Fruit fly (Drosophila melanogaster) whole organism, wandering third instar larva: ENCODE results near the gene Pi4KIIalpha.

ENCODE experiments used
- Abd-B ChIP-seq: fragments of >200 bp; optimal IDR thresholded peaks from 2 replicates; lab custom pipeline; 2017; ENCODE audit warnings: missing biosample characterization, missing genetic modification characterization
- CG32264 ChIP-seq: fragments of 200-800 bp; sonication (Bioruptor generic); optimal IDR thresholded peaks from 2 replicates; lab custom pipeline; 2016; ENCODE audit warnings: missing biosample characterization, missing genetic modification characterization
- CG9705 ChIP-seq: fragments of 200-800 bp; sonication (Bioruptor generic); optimal IDR thresholded peaks from 2 replicates; lab custom pipeline; 2018; ENCODE audit warnings: missing biosample characterization, mild to moderate bottlenecking, missing genetic modification characterization
- CrebA ChIP-seq: fragments of 200-800 bp; sonication (Bioruptor generic); optimal IDR thresholded peaks from 2 replicates; lab custom pipeline; 2016; ENCODE audit warnings: missing biosample characterization, mild to moderate bottlenecking, missing genetic modification characterization, borderline replicate concordance
- Dif ChIP-seq: fragments of 200-275, 200-300 bp; sonication (Bioruptor generic); optimal IDR thresholded peaks from 2 replicates; lab custom pipeline; 2018; ENCODE audit warnings: missing biosample characterization, missing genetic modification characterization; ENCODE audit not compliant: partially characterized antibody
- GATAd ChIP-seq: sonication (Bioruptor generic); optimal IDR thresholded peaks from 2 replicates; lab custom pipeline; 2016; ENCODE audit warnings: missing biosample characterization, missing genetic modification characterization
- HLH106 ChIP-seq: fragments of 200-800 bp; optimal IDR thresholded peaks from 3 replicates; lab custom pipeline; 2019; ENCODE audit warnings: missing biosample characterization, mild to moderate bottlenecking, missing genetic modification characterization, moderate library complexity
- Hnf4 ChIP-seq: fragments of 200-800 bp; sonication (Bioruptor generic); optimal IDR thresholded peaks from 2 replicates; lab custom pipeline; 2016; ENCODE audit warnings: missing biosample characterization, mild to moderate bottlenecking, missing genetic modification characterization
- Hr78 ChIP-seq: fragments of >200 bp; optimal IDR thresholded peaks from 2 replicates; lab custom pipeline; 2017; ENCODE audit warnings: missing biosample characterization, missing genetic modification characterization
- Hr83 ChIP-seq: fragments of 200-300 bp; sonication (Bioruptor generic); optimal IDR thresholded peaks from 2 replicates; lab custom pipeline; 2016; ENCODE audit warnings: missing biosample characterization, mild to moderate bottlenecking, missing genetic modification characterization, moderate library complexity; ENCODE audit not compliant: poor library complexity, severe bottlenecking
- Jra ChIP-seq: sonication (Bioruptor generic); optimal IDR thresholded peaks from 2 replicates; lab custom pipeline; 2016; ENCODE audit warnings: missing biosample characterization, missing genetic modification characterization
- Mio ChIP-seq: sonication (Bioruptor generic); optimal IDR thresholded peaks from 2 replicates; lab custom pipeline; 2016; ENCODE audit warnings: missing biosample characterization, missing genetic modification characterization
- Myc ChIP-seq: fragments of >200 bp; optimal IDR thresholded peaks from 2 replicates; lab custom pipeline; 2017
- N ChIP-seq: fragments of >200 bp; optimal IDR thresholded peaks from 2 replicates; lab custom pipeline; 2018; ENCODE audit warnings: missing biosample characterization, missing external identifiers, missing genetic modification characterization
- OdsH ChIP-seq: fragments of 200-800 bp; sonication (Bioruptor generic); optimal IDR thresholded peaks from 2 replicates; lab custom pipeline; 2016; ENCODE audit warnings: missing biosample characterization, mild to moderate bottlenecking, missing genetic modification characterization
- Rel ChIP-seq, 2 experiments: fragments of 200-800 bp; sonication (Bioruptor generic) in 1 of 2; optimal IDR thresholded peaks; 2 replicates in 1 of 2; 3 replicates in 1 of 2; lab custom pipeline; 2016 to 2019; ENCODE audit warnings: mild to moderate bottlenecking in 2 of 2, missing biosample characterization in 2 of 2, missing genetic modification characterization in 2 of 2, moderate library complexity in 1 of 2
- Sp1 ChIP-seq: fragments of 200-800 bp; sonication (Bioruptor generic); optimal IDR thresholded peaks from 3 replicates; lab custom pipeline; 2019; ENCODE audit warnings: missing biosample characterization, mild to moderate bottlenecking, missing genetic modification characterization, moderate library complexity
- Vsx2 ChIP-seq: fragments of 200-300, 225-300 bp; sonication (Bioruptor generic); optimal IDR thresholded peaks from 2 replicates; lab custom pipeline; 2018; ENCODE audit warnings: missing biosample characterization, missing genetic modification characterization; ENCODE audit not compliant: partially characterized antibody
- br ChIP-seq: fragments of 200-800 bp; sonication (Bioruptor generic); optimal IDR thresholded peaks from 2 replicates; lab custom pipeline; 2016; ENCODE audit warnings: missing biosample characterization, missing genetic modification characterization
- brk ChIP-seq: fragments of 200-800 bp; sonication (Bioruptor generic); optimal IDR thresholded peaks from 2 replicates; lab custom pipeline; 2016; ENCODE audit warnings: missing biosample characterization, mild to moderate bottlenecking, missing genetic modification characterization
- dl ChIP-seq, 2 experiments: fragments of 175-275, 200-275 bp in 1 of 2; fragments of 200-275 bp in 1 of 2; sonication (Bioruptor generic); optimal IDR thresholded peaks; lab custom pipeline; 2018; ENCODE audit warnings: mild to moderate bottlenecking in 2 of 2, missing biosample characterization in 2 of 2, missing genetic modification characterization in 2 of 2, moderate library complexity in 2 of 2; ENCODE audit not compliant: partially characterized antibody in 2 of 2, insufficient read depth in 1 of 2
- dmrt93B ChIP-seq: fragments of 200-800 bp; sonication (Bioruptor generic); optimal IDR thresholded peaks from 2 replicates; lab custom pipeline; 2018; ENCODE audit warnings: missing biosample characterization, mild to moderate bottlenecking, missing genetic modification characterization
- dsf ChIP-seq: sonication (Bioruptor generic); optimal IDR thresholded peaks from 2 replicates; lab custom pipeline; 2016; ENCODE audit warnings: missing biosample characterization, missing genetic modification characterization, borderline replicate concordance
- foxo ChIP-seq, 2 experiments: fragments of 200-800 bp; sonication (Bioruptor generic); optimal IDR thresholded peaks; 2 replicates in 1 of 2; 3 replicates in 1 of 2; lab custom pipeline; 2016 to 2017; ENCODE audit warnings: missing biosample characterization in 2 of 2, missing genetic modification characterization in 2 of 2
- fru ChIP-seq: fragments of 200-800 bp; sonication (Bioruptor generic); optimal IDR thresholded peaks from 3 replicates; lab custom pipeline; 2016; ENCODE audit warnings: missing biosample characterization, mild to moderate bottlenecking, missing genetic modification characterization
- h ChIP-seq: fragments of 200-800 bp; sonication (Bioruptor generic); optimal IDR thresholded peaks from 3 replicates; lab custom pipeline; 2016; ENCODE audit warnings: missing biosample characterization, mild to moderate bottlenecking, missing genetic modification characterization
- lola ChIP-seq: fragments of >200 bp; optimal IDR thresholded peaks from 2 replicates; lab custom pipeline; 2017; ENCODE audit warnings: missing biosample characterization, missing genetic modification characterization
- psq ChIP-seq: fragments of 200-800 bp; sonication (Bioruptor generic); optimal IDR thresholded peaks from 3 replicates; lab custom pipeline; 2017; ENCODE audit warnings: missing biosample characterization, mild to moderate bottlenecking, missing genetic modification characterization, moderate library complexity
- rgr ChIP-seq: fragments of 200-800 bp; sonication (Bioruptor generic); optimal IDR thresholded peaks from 3 replicates; lab custom pipeline; 2016; ENCODE audit warnings: missing biosample characterization, mild to moderate bottlenecking, missing genetic modification characterization
- sage ChIP-seq: fragments of 200-800 bp; sonication (Bioruptor generic); optimal IDR thresholded peaks from 2 replicates; lab custom pipeline; 2016; ENCODE audit warnings: missing biosample characterization, mild to moderate bottlenecking, missing genetic modification characterization
- sv ChIP-seq: fragments of 200-800 bp; sonication (Bioruptor generic); optimal IDR thresholded peaks from 3 replicates; lab custom pipeline; 2016; ENCODE audit warnings: missing biosample characterization, missing genetic modification characterization
- tai ChIP-seq: sonication (Bioruptor generic); optimal IDR thresholded peaks from 2 replicates; lab custom pipeline; 2016; ENCODE audit warnings: missing biosample characterization, missing genetic modification characterization
- usp ChIP-seq: fragments of >200 bp; optimal IDR thresholded peaks from 2 replicates; lab custom pipeline; 2017; ENCODE audit warnings: missing biosample characterization, missing genetic modification characterization
- woc ChIP-seq: sonication (Bioruptor generic); optimal IDR thresholded peaks from 2 replicates; lab custom pipeline; 2016; ENCODE audit warnings: missing biosample characterization, mild to moderate bottlenecking, missing genetic modification characterization

Gene Pi4KIIalpha

DNA sequence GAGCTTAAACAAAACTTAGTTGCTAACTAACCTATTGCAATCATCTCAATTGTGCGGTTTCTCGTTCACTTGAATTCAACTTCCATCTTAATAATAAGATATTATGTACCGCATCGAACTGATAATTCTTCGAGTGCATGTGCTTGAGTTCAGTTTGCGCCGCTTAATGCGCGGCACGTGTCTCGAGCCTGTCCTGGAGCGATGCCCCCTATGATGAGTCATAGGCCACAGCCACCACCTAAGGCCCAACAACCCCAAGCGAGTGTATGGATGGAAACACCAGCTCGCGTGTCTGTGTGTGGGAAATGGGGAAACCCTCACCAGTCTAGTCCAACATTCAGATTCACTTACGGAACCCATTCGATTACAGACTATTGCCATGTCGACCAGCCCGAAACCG lies 10.4 kb upstream of the Pi4KIIalpha start:
- TF ChIP-seq Abd-B (GFP tag; lab: Kevin White, UChicago) (no peak), br (GFP tag; lab: Kevin White, UChicago) (peak; percentile 4)

- TF ChIP-seq brk (GFP tag; lab: Kevin White, UChicago) (no peak), Jra (no peak), GATAd (GFP tag; lab: Kevin White, UChicago) (no peak), woc (GFP tag; lab: Kevin White, UChicago) (peak; percentile 20), HLH106 (peak; percentile 30), Sp1 (GFP tag; lab: Kevin White, UChicago) (peak; percentile 37), fru (GFP tag; lab: Kevin White, UChicago) (peak; percentile 2), foxo (GFP tag; optimal IDR thresholded peaks at IDR 0.05; lab: Kevin White, UChicago) (peak in 1 of 2 experiments; percentile 26)
Observed at dm6 chr3R:5572900-5573665, 9.6 kb upstream of the Pi4KIIalpha start.

- TF ChIP-seq Rel (GFP tag; optimal IDR thresholded peaks at IDR 0.05; lab: Kevin White, UChicago) (no peak), Rel (tag; optimal IDR thresholded peaks at IDR 0.05; lab: Kevin White, UChicago) (peak; percentile 28), Sp1 (GFP tag; lab: Kevin White, UChicago) (no peak)
Observed at dm6 chr3R:5571756-5572155, 8.3 kb upstream of the Pi4KIIalpha start.

DNA sequence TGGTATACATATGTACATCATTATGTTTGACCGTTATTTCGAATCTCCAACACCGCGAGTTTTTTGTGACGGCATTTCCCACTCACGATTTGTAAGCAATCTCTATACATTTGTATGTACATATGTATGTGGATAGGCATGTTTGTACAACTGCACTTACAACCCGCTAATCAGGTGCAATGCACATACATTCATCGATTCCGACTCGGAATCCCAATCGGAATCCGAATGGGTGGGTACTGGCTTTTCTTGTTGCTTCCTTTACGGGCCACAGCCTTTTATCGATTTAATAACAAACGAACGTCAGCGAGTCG lies 7.9 kb upstream of the Pi4KIIalpha start:
- no peak for TF ChIP-seq Dif
- no peak for TF ChIP-seq psq
- no peak for TF ChIP-seq lola (GFP tag; lab: Kevin White, UChicago)
- no peak for TF ChIP-seq N (GFP tag; lab: Kevin White, UChicago)
- no peak for TF ChIP-seq Rel (GFP tag; optimal IDR thresholded peaks at IDR 0.05; lab: Kevin White, UChicago)
- no peak for TF ChIP-seq Rel (tag; optimal IDR thresholded peaks at IDR 0.05; lab: Kevin White, UChicago)
- no peak for TF ChIP-seq sv
- no peak for TF ChIP-seq sage (GFP tag; lab: Kevin White, UChicago)
- TF ChIP-seq Mio (GFP tag; lab: Kevin White, UChicago): no peak
- no peak for TF ChIP-seq br (GFP tag; lab: Kevin White, UChicago)
- no peak for TF ChIP-seq GATAd (GFP tag; lab: Kevin White, UChicago)
- no peak for TF ChIP-seq usp
- TF ChIP-seq Hnf4 (GFP tag; lab: Kevin White, UChicago): no peak
- TF ChIP-seq HLH106: no peak
- no peak for TF ChIP-seq Vsx2 (GFP tag; lab: Kevin White, UChicago)
- TF ChIP-seq CG9705: no peak
- no peak for TF ChIP-seq Hr78 (GFP tag; lab: Kevin White, UChicago)
- TF ChIP-seq dl (GFP tag; optimal IDR thresholded peaks at IDR 0.05; lab: Kevin White, UChicago; ENCODE audit: insufficient read depth in 1 of 2, partially characterized antibody in 2 of 2): no peak
- no peak for TF ChIP-seq woc (GFP tag; lab: Kevin White, UChicago)
- TF ChIP-seq Hr83 (GFP tag; lab: Kevin White, UChicago): no peak
- no peak for TF ChIP-seq tai

- peak in 1 of 2 experiments; percentile 11 for TF ChIP-seq foxo (GFP tag; optimal IDR thresholded peaks at IDR 0.05; lab: Kevin White, UChicago)
- no peak for TF ChIP-seq sv
Observed at dm6 chr3R:5570635-5571436, 7.4 kb upstream of the Pi4KIIalpha start, which contains the start of gene CRMP. Gene CRMP, plus strand, starts transcription at chr3R:5571108.

DNA sequence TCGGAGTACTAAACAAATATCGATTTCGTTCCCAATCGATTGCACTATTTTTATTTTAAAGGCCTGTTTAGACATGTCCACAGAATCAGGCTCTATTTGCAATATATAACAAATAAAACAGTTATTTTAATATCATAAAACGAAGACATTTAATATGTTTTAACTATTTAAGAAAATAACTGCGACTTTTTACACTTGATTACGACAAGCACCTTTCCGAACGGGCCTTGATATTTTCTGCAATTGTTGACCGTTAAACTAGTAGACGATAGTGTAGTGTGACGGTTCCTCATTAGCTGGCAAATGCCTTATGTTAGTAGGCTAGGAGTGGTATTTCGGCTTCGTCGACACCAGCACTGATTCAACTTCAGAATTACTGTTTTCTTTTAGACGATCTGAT lies 5.1 kb upstream of the Pi4KIIalpha start, which contains the start of the genes CG2931 and Rheb:
CG2931 (minus strand) TSS at position 26 of the 400 bp plus-strand sequence.
Rheb (plus strand) TSS at position 332 of the 400 bp plus-strand sequence.
- TF ChIP-seq Hr83 (GFP tag; lab: Kevin White, UChicago): peak; percentile 27
- TF ChIP-seq brk (GFP tag; lab: Kevin White, UChicago): no peak
- no peak for TF ChIP-seq CG32264 (GFP tag; lab: Kevin White, UChicago)
- peak; percentile 46 for TF ChIP-seq CG9705
- peak; percentile 66 for TF ChIP-seq sv
- TF ChIP-seq rgr: peak; percentile 59
- TF ChIP-seq dmrt93B (GFP tag; lab: Kevin White, UChicago): no peak
- no peak for TF ChIP-seq Myc
- TF ChIP-seq GATAd (GFP tag; lab: Kevin White, UChicago): no peak
- no peak for TF ChIP-seq Vsx2 (GFP tag; lab: Kevin White, UChicago)
- peak; percentile 33 for TF ChIP-seq dsf (GFP tag; lab: Kevin White, UChicago)
- TF ChIP-seq br (GFP tag; lab: Kevin White, UChicago): peak; percentile 67
- TF ChIP-seq fru (GFP tag; lab: Kevin White, UChicago): peak; percentile 44
- TF ChIP-seq CrebA (GFP tag; lab: Kevin White, UChicago): no peak
- no peak for TF ChIP-seq Hr78 (GFP tag; lab: Kevin White, UChicago)
- no peak for TF ChIP-seq Mio (GFP tag; lab: Kevin White, UChicago)
- peak; percentile 69 for TF ChIP-seq h (GFP tag; lab: Kevin White, UChicago)
- TF ChIP-seq tai: no peak
- peak; percentile 24 for TF ChIP-seq OdsH (GFP tag; lab: Kevin White, UChicago)
- TF ChIP-seq psq: peak; percentile 40
- TF ChIP-seq Rel (GFP tag; optimal IDR thresholded peaks at IDR 0.05; lab: Kevin White, UChicago): no peak
- TF ChIP-seq Rel (tag; optimal IDR thresholded peaks at IDR 0.05; lab: Kevin White, UChicago): peak; percentile 13
- TF ChIP-seq Dif: no peak
